Worm (Caenorhabditis elegans): ENCODE data around the gene Y44A6D.7.

Y44A6D.7 gene

DNA sequence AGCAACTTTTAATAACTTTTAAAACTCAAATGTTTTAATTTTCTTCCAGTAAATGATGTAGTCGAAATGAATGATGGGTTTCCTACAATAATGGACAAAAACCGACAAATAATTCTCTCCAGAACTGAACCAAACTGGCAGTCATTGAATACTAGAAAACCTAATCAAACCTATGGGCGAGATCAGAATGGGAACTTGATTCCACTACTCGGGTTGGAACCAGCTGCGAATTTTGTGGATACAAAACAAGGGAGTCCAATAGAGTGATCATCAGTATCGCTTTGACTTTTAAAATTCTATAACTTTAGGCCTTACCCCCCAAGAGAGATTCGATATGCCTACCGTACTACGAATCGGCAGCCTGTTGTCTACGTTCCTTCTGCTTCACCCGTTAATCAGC is 12.1 kb downstream of the Y44A6D.7 start:
- TF ChIP-seq tbx-7 (tag; optimal IDR thresholded peaks at IDR 0.05) (no peak), unc-42 (tag; optimal IDR thresholded peaks at IDR 0.05) (no peak), pha-4 (tag; optimal IDR thresholded peaks at IDR 0.05) (no peak), ceh-48 (tag; optimal IDR thresholded peaks at IDR 0.05) (no peak), rnt-1 (tag; optimal IDR thresholded peaks at IDR 0.05) (no peak), ztf-16 (tag; optimal IDR thresholded peaks at IDR 0.05) (no peak), sdc-2 (tag; optimal IDR thresholded peaks at IDR 0.05) (no peak), eyg-1 (tag; optimal IDR thresholded peaks at IDR 0.05) (no peak), gmeb-2 (tag; optimal IDR thresholded peaks at IDR 0.05) (no peak), ceh-24 (tag; optimal IDR thresholded peaks at IDR 0.05) (no peak), C38D4.7 (GFP tag; optimal IDR thresholded peaks at IDR 0.05) (no peak), hlh-6 (tag; optimal IDR thresholded peaks at IDR 0.05) (no peak), hlh-15 (tag; optimal IDR thresholded peaks at IDR 0.05) (no peak)

DNA sequence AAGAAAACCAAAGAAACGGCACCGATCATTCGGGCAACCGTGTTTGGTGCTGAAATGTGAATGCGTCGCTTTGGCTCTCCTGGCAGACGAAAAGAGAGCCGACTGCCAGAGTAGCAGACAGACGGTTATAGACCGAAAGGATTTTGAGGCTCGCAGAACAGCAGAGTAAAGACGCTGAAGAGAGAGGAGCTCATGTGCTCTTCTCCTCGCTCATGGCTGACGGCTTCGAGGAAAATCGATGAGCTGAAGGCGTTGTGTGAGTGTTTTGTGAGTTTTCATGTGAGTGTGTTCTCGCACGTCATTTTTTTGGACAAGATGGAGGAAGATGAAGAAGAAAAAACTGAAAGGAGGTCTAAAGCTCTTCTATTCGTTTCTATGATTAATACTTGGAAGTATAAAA is 14.3 kb downstream of the Y44A6D.7 start, which contains the start of gene sbt-1:
sbt-1 (minus strand) TSS at position 62 of the 400 bp plus-strand sequence.
- no peak for TF ChIP-seq mec-3 (tag; optimal IDR thresholded peaks at IDR 0.05; ENCODE audit: borderline replicate concordance)
- no peak for TF ChIP-seq npax-4 (tag; optimal IDR thresholded peaks at IDR 0.05)
- TF ChIP-seq nfya-1 (tag; optimal IDR thresholded peaks at IDR 0.05), result peak; percentile 68
- peak; percentile 63 for TF ChIP-seq hlh-30 (tag; optimal IDR thresholded peaks at IDR 0.05; ENCODE audit: insufficient read depth)
- TF ChIP-seq pat-9 (tag; optimal IDR thresholded peaks at IDR 0.05), result no peak
- peak; percentile 96 for TF ChIP-seq ceh-48 (tag; optimal IDR thresholded peaks at IDR 0.05)
- TF ChIP-seq ceh-31 (tag; optimal IDR thresholded peaks at IDR 0.05), result peak; percentile 69
- TF ChIP-seq ceh-18 (tag; optimal IDR thresholded peaks at IDR 0.05), result peak; percentile 7
- peak; percentile 68 for TF ChIP-seq unc-55 (GFP tag; optimal IDR thresholded peaks at IDR 0.05)
- peak; percentile 56 for TF ChIP-seq unc-42 (tag; optimal IDR thresholded peaks at IDR 0.05)
- TF ChIP-seq tbx-2 (tag; optimal IDR thresholded peaks at IDR 0.05), result peak; percentile 30
- no peak for TF ChIP-seq hlh-8 (tag; optimal IDR thresholded peaks at IDR 0.05)

DNA sequence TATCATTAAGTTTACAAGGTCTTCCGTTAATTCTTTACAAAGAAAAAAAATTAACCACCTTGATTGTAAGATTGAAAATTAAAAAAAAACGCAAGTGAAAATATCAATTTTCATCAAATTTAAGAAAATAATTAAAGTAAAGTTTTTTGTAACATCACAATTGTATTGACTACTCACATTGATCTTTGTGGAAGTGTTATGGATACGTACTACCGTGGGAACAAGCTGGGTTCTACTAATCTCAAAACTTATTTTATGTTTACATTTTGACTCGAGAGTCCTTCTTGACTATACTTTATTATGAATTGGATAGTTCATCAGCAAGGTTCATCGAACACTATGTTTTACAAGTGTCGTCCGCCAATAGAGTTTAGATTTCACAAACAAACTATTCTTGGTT is 15.0 kb downstream of the Y44A6D.7 start, which contains the start of gene num-1:
num-1 (plus strand) TSS at position 301 of the 400 bp plus-strand sequence.
- TF ChIP-seq sox-2 (GFP tag; IDR thresholded peaks at IDR 0.05) (no peak), ceh-14 (tag; optimal IDR thresholded peaks at IDR 0.05) (no peak), fax-1 (tag; optimal IDR thresholded peaks at IDR 0.05) (no peak), pha-4 (tag; optimal IDR thresholded peaks at IDR 0.05) (no peak), fkh-6 (tag; optimal IDR thresholded peaks at IDR 0.05) (no peak), ceh-22 (tag; optimal IDR thresholded peaks at IDR 0.05) (no peak), ceh-24 (tag; optimal IDR thresholded peaks at IDR 0.05) (no peak), hlh-15 (tag; optimal IDR thresholded peaks at IDR 0.05) (no peak), pag-3 (tag; optimal IDR thresholded peaks at IDR 0.05; ENCODE audit: borderline replicate concordance) (no peak), pax-1 (tag; optimal IDR thresholded peaks at IDR 0.05) (no peak), Y22D7AL.16 (tag; optimal IDR thresholded peaks at IDR 0.05) (no peak)

ce11 chrV:20830409-20830808 is 15.9 kb downstream of the Y44A6D.7 start:
- TF ChIP-seq npax-4 (tag; optimal IDR thresholded peaks at IDR 0.05), result no peak
- no peak for TF ChIP-seq lin-11 (tag; optimal IDR thresholded peaks at IDR 0.05)
- TF ChIP-seq F13H6.1 (tag; optimal IDR thresholded peaks at IDR 0.05), result no peak

DNA sequence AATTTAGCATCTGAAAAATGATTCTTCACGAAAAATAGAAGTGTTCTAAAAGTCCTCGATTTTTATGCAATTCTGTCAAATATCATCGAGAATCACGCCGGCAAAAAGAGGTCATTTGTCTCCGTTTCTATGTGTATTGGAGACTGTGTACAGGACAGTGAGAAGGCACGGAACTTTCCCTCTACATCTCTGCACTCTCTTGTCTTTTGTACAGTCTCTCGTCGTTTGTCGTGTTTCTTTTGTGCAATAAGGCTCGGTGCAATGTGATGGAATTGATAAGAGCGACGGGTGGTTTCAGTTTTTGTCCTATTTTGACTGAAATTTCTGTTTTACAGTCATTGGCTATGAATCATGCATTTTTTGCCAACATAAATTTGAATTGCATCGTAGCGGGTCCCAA is 17.3 kb downstream of the Y44A6D.7 start:
- no peak for TF ChIP-seq ceh-2 (tag; optimal IDR thresholded peaks at IDR 0.05)
- TF ChIP-seq elt-2 (tag; optimal IDR thresholded peaks at IDR 0.05), result peak; percentile 18

Data from whole organism, late embryonic.